Worm (Caenorhabditis elegans) whole organism, L4 larva: Measurements from ENCODE around the gene nhr-54.

ENCODE experiments used
- F44E2.7 ChIP-seq: fragments of 200-800 bp; sonication (Bioruptor generic); IDR thresholded peaks from 2 replicates; pipeline ENCODE4 v2.1.2; 2022; ENCODE audit warnings: missing genetic modification characterization, missing compliant biosample characterization
- Y48G9A.11 ChIP-seq: fragments of 200-800 bp; sonication (Bioruptor generic); IDR thresholded peaks from 2 replicates; pipeline ENCODE4 v1.3.6; 2022; ENCODE audit warnings: missing genetic modification reagents, missing genetic modification characterization, missing compliant biosample characterization
- ZK546.5 ChIP-seq, 2 experiments: sonication (generic microtip); optimal IDR thresholded peaks; 2 replicates each; lab custom pipeline; 2017; ENCODE audit warnings: missing biosample characterization in 2 of 2, missing genetic modification characterization in 2 of 2
- aha-1 ChIP-seq: fragments of 150-350 bp; peaks from one replicate; lab custom pipeline; 2014; ENCODE audit warnings: missing biosample characterization, missing genetic modification characterization
- ama-1 ChIP-seq: fragments of 150-350 bp; optimal IDR thresholded peaks from 2 replicates; lab custom pipeline; 2014; ENCODE audit warnings: inconsistent platforms, mixed read lengths
- ceh-20 ChIP-seq: fragments of 200-800 bp; sonication (Bioruptor generic); IDR thresholded peaks from 2 replicates; pipeline ENCODE4 v1.3.6; 2022; ENCODE audit warnings: missing genetic modification reagents, missing genetic modification characterization, missing compliant biosample characterization
- ceh-32 ChIP-seq: sonication (generic microtip); optimal IDR thresholded peaks from 2 replicates; lab custom pipeline; 2016; ENCODE audit warnings: mild to moderate bottlenecking, missing genetic modification characterization, missing compliant biosample characterization; ENCODE audit not compliant: poor library complexity
- ceh-62 ChIP-seq: sonication (generic microtip); optimal IDR thresholded peaks from 2 replicates; lab custom pipeline; 2017; ENCODE audit warnings: missing biosample characterization, missing genetic modification characterization
- ces-1 ChIP-seq: fragments of 150-350 bp; sonication (generic microtip); optimal IDR thresholded peaks from 4 replicates; lab custom pipeline; 2014; ENCODE audit warnings: missing biosample characterization, missing genetic modification reagents, missing genetic modification characterization
- daf-16 ChIP-seq, 3 experiments: sonication (generic microtip); optimal IDR thresholded peaks; 2 replicates each; lab custom pipeline; 2016 to 2017; ENCODE audit warnings: missing genetic modification characterization in 3 of 3, missing genetic modification reagents in 3 of 3, mild to moderate bottlenecking in 2 of 3, missing compliant biosample characterization in 2 of 3, missing biosample characterization in 1 of 3, moderate library complexity in 1 of 3
- daf-19 ChIP-seq: fragments of 200-800 bp; sonication (Bioruptor generic); conservative IDR thresholded peaks from 2 replicates; pipeline ENCODE4 v1.3.6; 2022; ENCODE audit warnings: missing genetic modification characterization, missing compliant biosample characterization
- dmd-8 ChIP-seq: fragments of 200-800 bp; sonication (Bioruptor generic); IDR thresholded peaks from 2 replicates; pipeline ENCODE4 v1.3.6; 2022; ENCODE audit warnings: missing genetic modification characterization, missing compliant biosample characterization
- gei-8 ChIP-seq: fragments of 200-800 bp; sonication (Bioruptor generic); optimal IDR thresholded peaks from 2 replicates; lab custom pipeline; 2018; ENCODE audit warnings: mild to moderate bottlenecking, missing genetic modification characterization, missing compliant biosample characterization
- lsy-2 ChIP-seq, 2 experiments: fragments of 150-350 bp in 1 of 2; sonication (generic microtip) in 1 of 2; optimal IDR thresholded peaks; 2 replicates each; lab custom pipeline; 2014 to 2017; ENCODE audit warnings: missing biosample characterization in 2 of 2, missing genetic modification characterization in 2 of 2
- nhr-111 ChIP-seq: fragments of 200-800 bp; sonication (Bioruptor generic); optimal IDR thresholded peaks from 2 replicates; lab custom pipeline; 2018; ENCODE audit warnings: mild to moderate bottlenecking, missing genetic modification characterization, missing compliant biosample characterization
- nhr-28 ChIP-seq: fragments of 150-350 bp; optimal IDR thresholded peaks from 2 replicates; lab custom pipeline; 2014; ENCODE audit warnings: missing biosample characterization, missing genetic modification characterization
- nhr-42 ChIP-seq: fragments of 200-800 bp; sonication (Bioruptor generic); IDR thresholded peaks from 2 replicates; pipeline ENCODE4 v1.3.6; 2022; ENCODE audit warnings: missing genetic modification characterization, missing compliant biosample characterization
- nhr-77 ChIP-seq: fragments of 150-350 bp; optimal IDR thresholded peaks from 2 replicates; lab custom pipeline; 2014; ENCODE audit warnings: missing biosample characterization, missing genetic modification characterization
- rbr-2 ChIP-seq: sonication (generic microtip); optimal IDR thresholded peaks from 2 replicates; lab custom pipeline; 2016; ENCODE audit warnings: missing genotype, missing genetic modification characterization, missing compliant biosample characterization
- saeg-2 ChIP-seq: fragments of 200-800 bp; sonication (Bioruptor generic); IDR thresholded peaks from 2 replicates; pipeline ENCODE4 v1.3.6; 2022; ENCODE audit warnings: missing genetic modification reagents, missing genetic modification characterization, missing compliant biosample characterization
- snpc-4 ChIP-seq: fragments of 150-350 bp; optimal IDR thresholded peaks from 2 replicates; lab custom pipeline; 2014; ENCODE audit warnings: missing biosample characterization, missing genetic modification characterization
- unc-130 ChIP-seq: sonication (generic microtip); optimal IDR thresholded peaks from 2 replicates; lab custom pipeline; 2016; ENCODE audit warnings: missing genetic modification reagents, missing genetic modification characterization, missing compliant biosample characterization
- zag-1 ChIP-seq: fragments of 150-350 bp; optimal IDR thresholded peaks from 2 replicates; lab custom pipeline; 2014; ENCODE audit warnings: missing biosample characterization, missing genetic modification characterization
- zfp-2 ChIP-seq: sonication (generic microtip); optimal IDR thresholded peaks from 2 replicates; lab custom pipeline; 2016; ENCODE audit warnings: mild to moderate bottlenecking, missing genetic modification characterization, missing compliant biosample characterization
- zip-2 ChIP-seq: fragments of 150-350 bp; optimal IDR thresholded peaks from 2 replicates; lab custom pipeline; 2014; ENCODE audit warnings: missing biosample characterization, missing genetic modification characterization

Gene nhr-54

ce11 chrV:16458714-16459113 is 47.0 kb downstream of the nhr-54 start, which contains the start of gene str-15:
TSS of gene str-15 (minus strand) at chrV:16458814.
- TF ChIP-seq nhr-111 (GFP tag; lab: Kevin White, UChicago): no peak
- no peak for TF ChIP-seq ceh-62
- TF ChIP-seq ceh-20 (GFP tag; lab: Robert Waterston, UW): no peak
- TF ChIP-seq lsy-2 (tag; optimal IDR thresholded peaks at IDR 0.05; lab: Kevin White, UChicago): no peak
- TF ChIP-seq nhr-42: no peak
- TF ChIP-seq unc-130 (GFP tag; lab: Kevin White, UChicago): no peak
- no peak for TF ChIP-seq saeg-2
- TF ChIP-seq ces-1 (GFP tag; lab: Kevin White, UChicago): no peak
- TF ChIP-seq nhr-28 (tag; lab: Kevin White, UChicago): no peak
- TF ChIP-seq zag-1 (tag; lab: Kevin White, UChicago): no peak
- TF ChIP-seq daf-19 (GFP tag; lab: Robert Waterston, UW): no peak
- no peak for TF ChIP-seq ama-1
- no peak for TF ChIP-seq nhr-77 (tag; lab: Kevin White, UChicago)
- no peak for TF ChIP-seq ZK546.5 (tag; optimal IDR thresholded peaks at IDR 0.05; lab: Kevin White, UChicago)
- no peak for TF ChIP-seq snpc-4
- TF ChIP-seq ceh-32 (tag; lab: Kevin White, UChicago): no peak
- no peak for TF ChIP-seq aha-1 (tag; lab: Kevin White, UChicago)
- no peak for TF ChIP-seq zip-2 (tag; lab: Kevin White, UChicago)
- TF ChIP-seq gei-8: no peak
- no peak for TF ChIP-seq F44E2.7 (GFP tag; lab: Robert Waterston, UW)

ce11 chrV:16455065-16455464 is 50.7 kb downstream of the nhr-54 start, which contains the start of gene str-14:
TSS of gene str-14 (minus strand) at chrV:16455165.
- TF ChIP-seq dmd-8 (GFP tag; lab: Robert Waterston, UW): no peak
- TF ChIP-seq rbr-2: no peak
- no peak for TF ChIP-seq Y48G9A.11 (GFP tag; lab: Robert Waterston, UW)
- TF ChIP-seq ceh-20 (GFP tag; lab: Robert Waterston, UW): no peak
- TF ChIP-seq zfp-2 (tag; lab: Kevin White, UChicago): no peak
- TF ChIP-seq daf-16 (GFP tag; optimal IDR thresholded peaks at IDR 0.05; lab: Kevin White, UChicago): no peak
- no peak for TF ChIP-seq daf-16 (tag; optimal IDR thresholded peaks at IDR 0.05; lab: Kevin White, UChicago)
- TF ChIP-seq zip-2 (tag; lab: Kevin White, UChicago): no peak
- TF ChIP-seq, all 104 proteins: peak for 0
